Worm (Caenorhabditis elegans): Measurements from ENCODE around the gene K02E11.5.

The K02E11.5 gene

ce11 chrV:14240694-14241201 is 11.4 kb upstream of the K02E11.5 start, which contains the start of gene K02E11.10:
Gene K02E11.10, minus strand, starts transcription at chrV:14241151.
- TF ChIP-seq hlh-26 (GFP tag; conservative IDR thresholded peaks at IDR 0.05) (no peak), egrh-3 (GFP tag; IDR thresholded peaks at IDR 0.05) (peak; percentile 96), attf-5 (GFP tag; optimal IDR thresholded peaks at IDR 0.05) (no peak), fkh-3 (tag; optimal IDR thresholded peaks at IDR 0.05) (peak; percentile 13), Y95B8A.8 (GFP tag; IDR thresholded peaks at IDR 0.05) (no peak), bed-1 (GFP tag; IDR thresholded peaks at IDR 0.05) (0 out of 2 replicates have a peak, but pooled peaks have one; percentile 28)

- no peak for TF ChIP-seq cebp-2 (GFP tag; IDR thresholded peaks at IDR 0.05)
- no peak for TF ChIP-seq ztf-28 (GFP tag; IDR thresholded peaks at IDR 0.05)
- no peak for TF ChIP-seq tbx-9 (tag; optimal IDR thresholded peaks at IDR 0.05; ENCODE audit: borderline replicate concordance)
- no peak for TF ChIP-seq somi-1 (GFP tag; optimal IDR thresholded peaks at IDR 0.05)
- no peak for TF ChIP-seq hrde-1 (tag; optimal IDR thresholded peaks at IDR 0.05; ENCODE audit: borderline replicate concordance)
- no peak for TF ChIP-seq D2030.7 (GFP tag; IDR thresholded peaks at IDR 0.05)
- TF ChIP-seq T07F8.4 (tag; optimal IDR thresholded peaks at IDR 0.05), result no peak
- no peak for TF ChIP-seq Y53G8AR.9 (GFP tag; conservative IDR thresholded peaks at IDR 0.05)
- TF ChIP-seq attf-6 (GFP tag; IDR thresholded peaks at IDR 0.05), result no peak
- TF ChIP-seq attf-5 (GFP tag; optimal IDR thresholded peaks at IDR 0.05), result no peak
- TF ChIP-seq ceh-79 (tag; optimal IDR thresholded peaks at IDR 0.05), result no peak
- TF ChIP-seq ccch-3 (GFP tag; optimal IDR thresholded peaks at IDR 0.05), result no peak
- no peak for TF ChIP-seq ama-1 (optimal IDR thresholded peaks at IDR 0.05)
- TF ChIP-seq ama-1 (GFP tag; optimal IDR thresholded peaks at IDR 0.05), result no peak
- TF ChIP-seq F49E8.2 (tag; optimal IDR thresholded peaks at IDR 0.05; ENCODE audit: insufficient read depth), result no peak
- TF ChIP-seq atf-7 (tag; optimal IDR thresholded peaks at IDR 0.05), result no peak
Observed at ce11 chrV:14243904-14244303, 8.2 kb upstream of the K02E11.5 start, which contains the start of gene sre-7. Gene sre-7, plus strand, starts transcription at chrV:14244204.

- no peak for TF ChIP-seq madf-8 (GFP tag; conservative IDR thresholded peaks at IDR 0.05)
- no peak for TF ChIP-seq somi-1 (GFP tag; optimal IDR thresholded peaks at IDR 0.05)
- TF ChIP-seq repo-1 (tag; optimal IDR thresholded peaks at IDR 0.05), result no peak
- no peak for TF ChIP-seq chd-7 (tag; optimal IDR thresholded peaks at IDR 0.05)
- TF ChIP-seq lin-26 (GFP tag; IDR thresholded peaks at IDR 0.05), result no peak
- TF ChIP-seq F39B2.1 (GFP tag; IDR thresholded peaks at IDR 0.05), result no peak
- TF ChIP-seq nhr-120 (GFP tag; IDR thresholded peaks at IDR 0.05), result no peak
- no peak for TF ChIP-seq ama-1 (optimal IDR thresholded peaks at IDR 0.05)
- no peak for TF ChIP-seq ama-1 (GFP tag; optimal IDR thresholded peaks at IDR 0.05)
- TF ChIP-seq ceh-79 (tag; optimal IDR thresholded peaks at IDR 0.05), result no peak
- TF ChIP-seq B0261.1 (tag; optimal IDR thresholded peaks at IDR 0.05), result no peak
- no peak for TF ChIP-seq die-1 (tag; optimal IDR thresholded peaks at IDR 0.05)
- TF ChIP-seq F57A8.1 (GFP tag; optimal IDR thresholded peaks at IDR 0.05), result no peak
- TF ChIP-seq pbrm-1 (GFP tag; IDR thresholded peaks at IDR 0.05), result no peak
- no peak for TF ChIP-seq ztf-6 (GFP tag; IDR thresholded peaks at IDR 0.05)
- TF ChIP-seq hmg-20 (GFP tag; IDR thresholded peaks at IDR 0.05), result no peak
Observed at ce11 chrV:14246761-14247160, 5.4 kb upstream of the K02E11.5 start, which contains the start of gene K02E11.3. Gene K02E11.3, minus strand, starts transcription at chrV:14246861.

ce11 chrV:14248025-14248424 is 4.1 kb upstream of the K02E11.5 start, which contains the start of gene K02E11.4:
Gene K02E11.4, minus strand, starts transcription at chrV:14248125.
- TF ChIP-seq lag-1 (GFP tag; IDR thresholded peaks at IDR 0.05) (no peak), C06A6.2 (GFP tag; conservative IDR thresholded peaks at IDR 0.05) (no peak), ztf-6 (GFP tag; IDR thresholded peaks at IDR 0.05) (no peak), somi-1 (GFP tag; optimal IDR thresholded peaks at IDR 0.05) (no peak), lin-26 (GFP tag; IDR thresholded peaks at IDR 0.05) (no peak), tlf-1 (GFP tag; optimal IDR thresholded peaks at IDR 0.05) (no peak), athp-1 (tag; optimal IDR thresholded peaks at IDR 0.05) (no peak), lir-1 (GFP tag; conservative IDR thresholded peaks at IDR 0.05) (no peak), egl-18 (GFP tag; IDR thresholded peaks at IDR 0.05) (no peak), attf-3 (GFP tag; conservative IDR thresholded peaks at IDR 0.05) (no peak), Y53G8AR.9 (GFP tag; conservative IDR thresholded peaks at IDR 0.05) (no peak), pha-4 (tag; optimal IDR thresholded peaks at IDR 0.05) (no peak), sea-2 (GFP tag; IDR thresholded peaks at IDR 0.05) (no peak), ztf-25 (GFP tag; IDR thresholded peaks at IDR 0.05) (no peak), Y79H2A.3 (GFP tag; conservative IDR thresholded peaks at IDR 0.05) (no peak), ceh-40 (GFP tag; IDR thresholded peaks at IDR 0.05) (no peak), let-526 (GFP tag; IDR thresholded peaks at IDR 0.05) (no peak)

Data from whole organism, young adult.